Worm (Caenorhabditis elegans) whole organism, L1 larva: Measurements from ENCODE around the gene skr-13.

Experiments used
- ama-1 ChIP-seq: fragments of 150-350 bp; optimal IDR thresholded peaks from 2 replicates; lab custom pipeline; 2014
- lin-14 ChIP-seq: fragments of 200-800 bp; sonication (Bioruptor generic); optimal IDR thresholded peaks from 2 replicates; lab custom pipeline; 2018; ENCODE audit warnings: mild to moderate bottlenecking, missing genetic modification characterization, moderate library complexity, missing compliant biosample characterization
- rnt-1 ChIP-seq: sonication (generic microtip); optimal IDR thresholded peaks from 2 replicates; lab custom pipeline; 2016; ENCODE audit warnings: mild to moderate bottlenecking, missing genetic modification characterization, moderate library complexity, missing compliant biosample characterization
- sup-37 ChIP-seq: fragments of 200-800 bp; sonication (Bioruptor generic); optimal IDR thresholded peaks from 2 replicates; lab custom pipeline; 2018; ENCODE audit warnings: mild to moderate bottlenecking, missing genetic modification characterization, missing compliant biosample characterization

DNA sequence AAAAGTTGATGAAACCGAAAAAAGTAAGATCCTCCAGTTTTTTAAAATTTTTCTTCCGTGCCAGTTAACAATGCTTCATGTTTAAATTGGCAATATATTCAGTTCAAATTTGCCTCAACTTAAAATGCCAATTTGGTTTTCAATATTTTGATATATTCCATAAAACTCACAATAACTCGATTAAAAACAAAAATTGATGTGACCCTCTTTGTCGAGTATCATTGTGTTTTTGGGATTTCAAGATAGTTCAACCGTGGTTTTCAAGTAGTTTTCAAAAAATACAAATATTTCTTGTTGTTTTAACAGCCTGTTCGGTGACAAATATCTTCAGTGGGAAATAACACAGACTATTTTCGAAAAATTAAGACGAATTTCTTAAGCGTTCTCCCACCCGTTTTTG is 9.4 kb downstream of the skr-13 start:
- TF ChIP-seq lin-14 (GFP tag; lab: Kevin White, UChicago) (no peak), rnt-1 (tag; lab: Kevin White, UChicago) (no peak), ama-1 (lab: Kevin White, UChicago) (no peak), sup-37 (GFP tag; lab: Kevin White, UChicago) (no peak)
